Fruit fly (Drosophila melanogaster): Measurements from ENCODE around the gene CG10137.

DNA sequence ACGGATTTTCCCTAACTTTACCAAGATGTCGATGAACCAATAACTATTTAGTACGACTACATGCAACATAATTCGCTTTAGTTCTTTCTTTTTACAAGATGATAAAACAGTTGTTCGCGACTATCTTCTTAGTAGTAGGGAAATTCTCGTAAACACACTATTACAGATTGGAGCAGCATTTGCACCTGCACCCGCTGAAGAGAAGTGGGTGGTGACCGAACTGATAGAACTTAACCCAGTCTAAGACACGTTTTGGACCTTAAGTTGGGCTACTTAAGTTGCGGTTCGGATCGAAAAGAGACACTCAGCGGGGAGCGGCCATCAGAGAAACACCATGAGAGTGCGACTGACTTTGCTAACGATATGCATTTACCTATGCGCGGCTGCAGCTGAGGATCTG, 39.3 kb upstream of the CG10137 start, which contains the start of gene CG13083:
- no peak for TF ChIP-seq pan (optimal IDR thresholded peaks at IDR 0.05)
- no peak for TF ChIP-seq psq (GFP tag; optimal IDR thresholded peaks at IDR 0.05)
- no peak for TF ChIP-seq Mio (GFP tag; optimal IDR thresholded peaks at IDR 0.05)
- TF ChIP-seq Dif (GFP tag; optimal IDR thresholded peaks at IDR 0.05; ENCODE audit: partially characterized antibody): no peak
- no peak for TF ChIP-seq Hr78 (GFP tag; optimal IDR thresholded peaks at IDR 0.05)
- TF ChIP-seq usp (GFP tag; optimal IDR thresholded peaks at IDR 0.05): no peak
- no peak for TF ChIP-seq Dfd (GFP tag; optimal IDR thresholded peaks at IDR 0.05)
- no peak for TF ChIP-seq Myc (optimal IDR thresholded peaks at IDR 0.05)
- TF ChIP-seq jim (GFP tag; optimal IDR thresholded peaks at IDR 0.05): no peak
